Fruit fly (Drosophila melanogaster) whole organism, embryonic: ENCODE data around the gene Herc4.

ENCODE experiments used
- CG11093 ChIP-seq: fragments of 200-800 bp; sonication (Bioruptor generic); IDR thresholded peaks from 3 replicates; pipeline ENCODE4 v1.3.6; 2022; ENCODE audit warnings: missing biosample characterization, missing genetic modification characterization
- CG11247 ChIP-seq: fragments of 200-800 bp; sonication (Bioruptor generic); IDR thresholded peaks from 2 replicates; pipeline ENCODE4 v1.3.6; 2022; ENCODE audit warnings: missing biosample characterization, missing genetic modification characterization
- CG16779 ChIP-seq: fragments of 200-800 bp; sonication (Bioruptor generic); IDR thresholded peaks from 2 replicates; pipeline ENCODE4 v1.3.6; 2022; ENCODE audit warnings: missing biosample characterization, missing genetic modification characterization
- CG17385 ChIP-seq: fragments of 200-800 bp; sonication (Bioruptor generic); optimal IDR thresholded peaks from 3 replicates; lab custom pipeline; 2018; ENCODE audit warnings: missing biosample characterization, mild to moderate bottlenecking, missing genetic modification characterization
- CG17612 ChIP-seq: fragments of 200-800 bp; sonication (Bioruptor generic); IDR thresholded peaks from 2 replicates; pipeline ENCODE4 v1.3.6; 2022; ENCODE audit warnings: missing biosample characterization, missing genetic modification characterization
- CG1792 ChIP-seq: fragments of 200-800 bp; sonication (Bioruptor generic); optimal IDR thresholded peaks from 2 replicates; lab custom pipeline; 2016; ENCODE audit warnings: missing biosample characterization, missing genetic modification characterization
- CG2120 ChIP-seq: fragments of 200-800 bp; sonication (Bioruptor generic); optimal IDR thresholded peaks from 3 replicates; lab custom pipeline; 2016; ENCODE audit warnings: missing biosample characterization, missing genetic modification characterization
- CG30403 ChIP-seq: fragments of 200-800 bp; sonication (Bioruptor generic); optimal IDR thresholded peaks from 3 replicates; lab custom pipeline; 2016; ENCODE audit warnings: missing biosample characterization, missing genetic modification characterization
- CG30431 ChIP-seq: fragments of 200-800 bp; sonication (Bioruptor generic); optimal IDR thresholded peaks from 2 replicates; lab custom pipeline; 2017; ENCODE audit warnings: missing biosample characterization, missing genetic modification characterization
- CG31388 ChIP-seq: fragments of 200-800 bp; sonication (Bioruptor generic); optimal IDR thresholded peaks from 2 replicates; lab custom pipeline; 2016; ENCODE audit warnings: missing biosample characterization, missing genetic modification characterization
- CG34376 ChIP-seq: fragments of 200-800 bp; sonication (Bioruptor generic); optimal IDR thresholded peaks from 2 replicates; lab custom pipeline; 2018; ENCODE audit warnings: missing biosample characterization, mild to moderate bottlenecking, missing genetic modification characterization
- CG7372 ChIP-seq: fragments of 200-800 bp; sonication (Bioruptor generic); IDR thresholded peaks from 2 replicates; pipeline ENCODE4 v1.3.6; 2022; ENCODE audit warnings: missing biosample characterization, missing genetic modification characterization
- CG8281 ChIP-seq: fragments of 200-800 bp; sonication (Bioruptor generic); optimal IDR thresholded peaks from 2 replicates; lab custom pipeline; 2018; ENCODE audit warnings: missing biosample characterization, mild to moderate bottlenecking, missing genetic modification characterization, moderate library complexity
- CG8478 ChIP-seq: fragments of >200 bp; optimal IDR thresholded peaks from 2 replicates; lab custom pipeline; 2018
- CoRest ChIP-seq: fragments of 200-800 bp; sonication (Bioruptor generic); optimal IDR thresholded peaks from 3 replicates; lab custom pipeline; 2018; ENCODE audit warnings: missing biosample characterization, mild to moderate bottlenecking, missing genetic modification characterization, moderate library complexity
- D19A ChIP-seq: fragments of 200-800 bp; optimal IDR thresholded peaks from 3 replicates; lab custom pipeline; 2019; ENCODE audit warnings: missing biosample characterization, mild to moderate bottlenecking, missing genetic modification characterization, moderate library complexity
- Dbx ChIP-seq: fragments of 200-800 bp; sonication (Bioruptor generic); IDR thresholded peaks from 3 replicates; pipeline ENCODE4 v1.3.6; 2022; ENCODE audit warnings: missing biosample characterization, missing genetic modification characterization
- Doc3 ChIP-seq: fragments of 200-800 bp; sonication (Bioruptor generic); IDR thresholded peaks from 3 replicates; pipeline ENCODE4 v1.3.6; 2022; ENCODE audit warnings: missing biosample characterization, missing genetic modification characterization; ENCODE audit not compliant: partially characterized antibody
- ERR ChIP-seq: fragments of 200-800 bp; sonication (Bioruptor generic); optimal IDR thresholded peaks from 2 replicates; lab custom pipeline; 2016; ENCODE audit warnings: missing biosample characterization, missing genetic modification characterization
- Ets97D ChIP-seq: fragments of 200-800 bp; sonication (Bioruptor generic); optimal IDR thresholded peaks from 3 replicates; lab custom pipeline; 2016; ENCODE audit warnings: missing biosample characterization, missing genetic modification characterization
- Nf-YA ChIP-seq: fragments of 200-800 bp; sonication (Bioruptor generic); IDR thresholded peaks from 2 replicates; pipeline ENCODE4 v1.3.6; 2022; ENCODE audit warnings: missing biosample characterization, missing genetic modification characterization
- Oli ChIP-seq: fragments of 200-800 bp; sonication (Bioruptor generic); optimal IDR thresholded peaks from 2 replicates; lab custom pipeline; 2018; ENCODE audit warnings: missing biosample characterization, mild to moderate bottlenecking, missing genetic modification characterization, moderate library complexity
- Opbp ChIP-seq: fragments of 200-800 bp; sonication (Bioruptor generic); IDR thresholded peaks from 3 replicates; pipeline ENCODE4 v1.3.6; 2022; ENCODE audit warnings: missing biosample characterization, missing genetic modification characterization; ENCODE audit not compliant: partially characterized antibody
- Pdp1 ChIP-seq, 2 experiments: fragments of 200-800 bp; sonication (Bioruptor generic); optimal IDR thresholded peaks; 3 replicates each; lab custom pipeline; 2016; ENCODE audit warnings: missing biosample characterization in 2 of 2, missing genetic modification characterization in 2 of 2, mild to moderate bottlenecking in 1 of 2, moderate library complexity in 1 of 2
- Side ChIP-seq: fragments of 200-800 bp; sonication (Bioruptor generic); optimal IDR thresholded peaks from 2 replicates; lab custom pipeline; 2016; ENCODE audit warnings: missing biosample characterization, missing genetic modification characterization
- Sry-β ChIP-seq: fragments of 200-800 bp; sonication (Bioruptor generic); optimal IDR thresholded peaks from 2 replicates; lab custom pipeline; 2018; ENCODE audit warnings: missing biosample characterization, mild to moderate bottlenecking, missing genetic modification characterization, moderate library complexity
- Tbp ChIP-seq: fragments of >200 bp; optimal IDR thresholded peaks from 2 replicates; lab custom pipeline; 2018; ENCODE audit warnings: missing biosample characterization, missing genetic modification characterization
- Xrp1 ChIP-seq: fragments of 200-800 bp; sonication (Bioruptor generic); IDR thresholded peaks from 2 replicates; pipeline ENCODE4 v1.3.6; 2022; ENCODE audit warnings: missing biosample characterization, missing genetic modification characterization
- YL-1 ChIP-seq: fragments of 200-800 bp; sonication (Bioruptor generic); optimal IDR thresholded peaks from 3 replicates; lab custom pipeline; 2017; ENCODE audit warnings: missing biosample characterization, mild to moderate bottlenecking, missing genetic modification characterization
- ac ChIP-seq: fragments of 200-800 bp; sonication (Bioruptor generic); optimal IDR thresholded peaks from 3 replicates; lab custom pipeline; 2017; ENCODE audit warnings: missing biosample characterization, mild to moderate bottlenecking, missing genetic modification characterization
- bbx ChIP-seq: fragments of 200-800 bp; sonication (Bioruptor generic); IDR thresholded peaks from 2 replicates; pipeline ENCODE4 v1.3.6; 2022; ENCODE audit warnings: missing biosample characterization, missing genetic modification characterization; ENCODE audit not compliant: partially characterized antibody
- dmrt99B ChIP-seq: fragments of 200-800 bp; sonication (Bioruptor generic); optimal IDR thresholded peaks from 2 replicates; lab custom pipeline; 2018; ENCODE audit warnings: missing biosample characterization, mild to moderate bottlenecking, missing genetic modification characterization, moderate library complexity
- exex ChIP-seq: fragments of 200-800 bp; sonication (Bioruptor generic); optimal IDR thresholded peaks from 4 replicates; lab custom pipeline; 2018; ENCODE audit warnings: missing biosample characterization, mild to moderate bottlenecking, missing genetic modification characterization, moderate library complexity
- gro ChIP-seq: fragments of 200-800 bp; sonication (Bioruptor generic); optimal IDR thresholded peaks from 2 replicates; lab custom pipeline; 2016; ENCODE audit warnings: missing biosample characterization, missing genetic modification characterization
- lbe ChIP-seq: fragments of 200-800 bp; sonication (Bioruptor generic); optimal IDR thresholded peaks from 2 replicates; lab custom pipeline; 2016; ENCODE audit warnings: missing biosample characterization, mild to moderate bottlenecking, missing genetic modification characterization
- onecut ChIP-seq: fragments of 200-800 bp; sonication (Bioruptor generic); IDR thresholded peaks from 2 replicates; pipeline ENCODE4 v1.3.6; 2022; ENCODE audit warnings: missing biosample characterization, missing genetic modification characterization
- p53 ChIP-seq: fragments of 200-800 bp; sonication (Bioruptor generic); optimal IDR thresholded peaks from 2 replicates; lab custom pipeline; 2016; ENCODE audit warnings: missing biosample characterization, missing genetic modification characterization
- pfk ChIP-seq: fragments of 200-800 bp; sonication (Bioruptor generic); optimal IDR thresholded peaks from 2 replicates; lab custom pipeline; 2018; ENCODE audit warnings: missing biosample characterization, mild to moderate bottlenecking, missing genetic modification characterization, moderate library complexity
- pho ChIP-seq: fragments of 200-800 bp; sonication (Bioruptor generic); optimal IDR thresholded peaks from 2 replicates; lab custom pipeline; 2016; ENCODE audit warnings: missing biosample characterization, missing genetic modification characterization
- row ChIP-seq: fragments of 200-800 bp; sonication (Bioruptor generic); IDR thresholded peaks from 3 replicates; pipeline ENCODE4 v1.3.6; 2022; ENCODE audit warnings: missing biosample characterization, missing genetic modification characterization
- sens ChIP-seq: fragments of 200-800 bp; sonication (Bioruptor generic); peaks from one replicate; lab custom pipeline; 2016; ENCODE audit warnings: missing biosample characterization, missing genetic modification characterization
- sug ChIP-seq: fragments of 200-800 bp; optimal IDR thresholded peaks from 2 replicates; lab custom pipeline; 2019; ENCODE audit warnings: missing biosample characterization, mild to moderate bottlenecking, missing genetic modification characterization, moderate library complexity
- tin ChIP-seq: fragments of 200-800 bp; sonication (Bioruptor generic); optimal IDR thresholded peaks from 3 replicates; lab custom pipeline; 2016; ENCODE audit warnings: missing biosample characterization, missing genetic modification characterization
- yki ChIP-seq: fragments of >200 bp; optimal IDR thresholded peaks from 3 replicates; lab custom pipeline; 2018

Gene Herc4

DNA sequence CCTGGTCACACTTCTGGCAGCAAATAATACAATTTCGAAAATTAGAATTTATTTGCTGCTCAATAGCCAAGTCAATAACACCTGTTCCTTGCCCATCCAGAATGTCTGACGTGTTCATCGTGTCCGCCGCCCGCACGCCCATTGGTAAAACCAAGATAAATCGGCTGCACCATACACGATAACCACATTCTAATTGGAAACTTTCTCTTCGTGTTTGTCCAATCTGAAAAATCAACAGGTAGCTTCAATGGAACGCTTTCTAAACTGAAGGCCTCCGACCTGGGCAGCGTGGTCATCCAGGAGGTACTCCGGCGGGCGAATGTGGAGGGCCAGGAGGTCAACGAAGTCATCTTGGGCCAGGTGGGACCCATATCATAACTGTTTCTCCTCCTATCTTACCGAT lies 10.5 kb upstream of the Herc4 start (continued):
- no peak for TF ChIP-seq CG16779 (GFP tag; lab: Robert Waterston, UW)
- TF ChIP-seq bbx, result peak; percentile 17; the same call in 1 of the 2 replicates
- TF ChIP-seq Oli, result no peak
- TF ChIP-seq Tbp (GFP tag; lab: Kevin White, UChicago), result no peak
- no peak for TF ChIP-seq onecut
- TF ChIP-seq lbe (GFP tag; lab: Kevin White, UChicago), result no peak
- TF ChIP-seq Side (GFP tag; lab: Kevin White, UChicago), result no peak
- TF ChIP-seq CG8478 (lab: Kevin White, UChicago), result no peak
- TF ChIP-seq pfk (GFP tag; lab: Kevin White, UChicago), result no peak
- TF ChIP-seq CG11093 (GFP tag; lab: Robert Waterston, UW), result no peak
- TF ChIP-seq YL-1, result peak; percentile 67
- no peak for TF ChIP-seq CG1792 (GFP tag; lab: Kevin White, UChicago)

DNA sequence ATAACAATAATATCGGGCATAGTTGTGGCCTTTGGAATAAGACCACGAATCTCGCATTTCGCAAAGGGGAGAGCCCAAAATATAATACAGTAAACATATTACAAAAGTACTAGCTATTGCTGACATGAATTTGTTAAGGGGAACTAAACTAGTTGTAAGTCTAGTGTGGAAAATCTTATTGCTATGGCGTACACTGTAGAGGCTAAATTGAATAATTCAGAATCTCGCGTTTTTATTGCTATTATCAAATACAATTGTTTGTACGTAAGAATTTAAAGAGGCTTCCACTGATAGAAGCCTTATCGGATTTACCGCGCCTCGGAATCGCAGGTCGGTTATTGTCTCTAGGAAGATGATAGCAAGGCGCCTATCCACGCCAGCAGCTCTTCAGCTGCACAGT lies 8.2 kb upstream of the Herc4 start:
- TF ChIP-seq CG17612 (GFP tag; lab: Robert Waterston, UW) (no peak), CG8281 (tag; lab: Kevin White, UChicago) (no peak), p53 (GFP tag; lab: Kevin White, UChicago) (no peak), D19A (tag; lab: Kevin White, UChicago) (no peak), gro (GFP tag; lab: Kevin White, UChicago) (no peak), CG30431 (no peak), exex (tag; lab: Kevin White, UChicago) (peak; percentile 53), Ets97D (GFP tag; lab: Kevin White, UChicago) (no peak), CG2120 (peak; percentile 13), sens (GFP tag; lab: Kevin White, UChicago) (no peak), sug (peak; percentile 9), CG17385 (GFP tag; lab: Kevin White, UChicago) (no peak), dmrt99B (no peak), CG31388 (no peak), Xrp1 (GFP tag; lab: Robert Waterston, UW) (no peak), CG30403 (GFP tag; lab: Kevin White, UChicago) (no peak), CG34376 (GFP tag; lab: Kevin White, UChicago) (peak; percentile 28), CoRest (tag; lab: Kevin White, UChicago) (no peak), Pdp1 (GFP tag; optimal IDR thresholded peaks at IDR 0.05; lab: Kevin White, UChicago) (peak in 1 of 2 experiments; percentile 2), ac (no peak), Doc3 (GFP tag; lab: Robert Waterston, UW) (no peak), row (GFP tag; lab: Robert Waterston, UW) (no peak), ERR (GFP tag; lab: Kevin White, UChicago) (no peak), Opbp (GFP tag; lab: Robert Waterston, UW) (no peak), CG11247 (GFP tag; lab: Robert Waterston, UW) (no peak), tin (GFP tag; lab: Kevin White, UChicago) (no peak), Sry-β (GFP tag; lab: Kevin White, UChicago) (no peak), Dbx (GFP tag; lab: Robert Waterston, UW) (no peak), CG7372 (GFP tag; lab: Robert Waterston, UW) (no peak), yki (no peak), pho (GFP tag; lab: Kevin White, UChicago) (no peak), Nf-YA (no peak)
